Worm (Caenorhabditis elegans) whole organism, late embryonic: ENCODE data around the gene B0416.2.
A peak's percentile ranks its signal among the peaks of the same experiment; 100 is the strongest.

Experiments used
- C38D4.7 ChIP-seq: fragments of 200-800 bp; sonication (Bioruptor generic); optimal IDR thresholded peaks from 2 replicates; lab custom pipeline; 2018; ENCODE audit warnings: mild to moderate bottlenecking, missing genetic modification characterization, moderate library complexity, missing compliant biosample characterization
- K02D7.2 ChIP-seq: sonication (generic microtip); optimal IDR thresholded peaks from 2 replicates; lab custom pipeline; 2017; ENCODE audit warnings: mild to moderate bottlenecking, missing genetic modification characterization, missing compliant biosample characterization
- K09A11.1 ChIP-seq: sonication (generic microtip); optimal IDR thresholded peaks from 2 replicates; lab custom pipeline; 2017; ENCODE audit warnings: antibody characterized with exemption, mild to moderate bottlenecking, missing genetic modification characterization, missing compliant biosample characterization; ENCODE audit not compliant: insufficient read depth
- Y22D7AL.16 ChIP-seq: sonication (generic microtip); optimal IDR thresholded peaks from 2 replicates; lab custom pipeline; 2016; ENCODE audit warnings: missing genetic modification characterization, missing compliant biosample characterization
- ahr-1 ChIP-seq: sonication (generic microtip); optimal IDR thresholded peaks from 2 replicates; lab custom pipeline; 2016; ENCODE audit warnings: missing genetic modification characterization, missing compliant biosample characterization
- ama-1 ChIP-seq: fragments of 150-350 bp; optimal IDR thresholded peaks from 2 replicates; lab custom pipeline; 2014
- ceh-18 ChIP-seq: sonication (generic microtip); optimal IDR thresholded peaks from 2 replicates; lab custom pipeline; 2016; ENCODE audit warnings: missing genetic modification characterization, missing compliant biosample characterization
- ceh-19 ChIP-seq: fragments of 200-800 bp; sonication (Bioruptor generic); optimal IDR thresholded peaks from 2 replicates; lab custom pipeline; 2018; ENCODE audit warnings: mild to moderate bottlenecking, missing genetic modification characterization, missing compliant biosample characterization
- ceh-22 ChIP-seq: sonication (generic microtip); optimal IDR thresholded peaks from 2 replicates; lab custom pipeline; 2017; ENCODE audit warnings: missing biosample characterization, missing genetic modification characterization
- ceh-34 ChIP-seq: sonication (generic microtip); optimal IDR thresholded peaks from 2 replicates; lab custom pipeline; 2016; ENCODE audit warnings: mild to moderate bottlenecking, missing genetic modification characterization, missing compliant biosample characterization
- ceh-45 ChIP-seq: fragments of 200-800 bp; sonication (Bioruptor generic); IDR thresholded peaks from 2 replicates; pipeline ENCODE4 v1.3.6; 2022; ENCODE audit warnings: missing genetic modification reagents, missing genetic modification characterization, missing compliant biosample characterization
- ceh-48 ChIP-seq: sonication (generic microtip); optimal IDR thresholded peaks from 2 replicates; lab custom pipeline; 2016; ENCODE audit warnings: missing genetic modification characterization, inconsistent platforms, missing compliant biosample characterization
- che-1 ChIP-seq: sonication (generic microtip); optimal IDR thresholded peaks from 2 replicates; lab custom pipeline; 2016; ENCODE audit warnings: mild to moderate bottlenecking, missing genetic modification characterization, missing compliant biosample characterization
- dmd-4 ChIP-seq: sonication (generic microtip); optimal IDR thresholded peaks from 2 replicates; lab custom pipeline; 2016; ENCODE audit warnings: borderline replicate concordance, missing genetic modification characterization, missing compliant biosample characterization
- dve-1 ChIP-seq: sonication (generic microtip); optimal IDR thresholded peaks from 2 replicates; lab custom pipeline; 2017; ENCODE audit warnings: antibody characterized with exemption, mild to moderate bottlenecking, missing genetic modification characterization, missing compliant biosample characterization
- elt-2 ChIP-seq: sonication (generic microtip); optimal IDR thresholded peaks from 2 replicates; lab custom pipeline; 2016; ENCODE audit warnings: missing genetic modification reagents, missing genetic modification characterization, missing compliant biosample characterization
- elt-4 ChIP-seq: sonication (generic microtip); optimal IDR thresholded peaks from 2 replicates; lab custom pipeline; 2016; ENCODE audit warnings: missing genetic modification characterization, missing compliant biosample characterization
- eyg-1 ChIP-seq: sonication (generic microtip); optimal IDR thresholded peaks from 2 replicates; lab custom pipeline; 2016; ENCODE audit warnings: missing genotype, missing genetic modification characterization, missing compliant biosample characterization
- fkh-6 ChIP-seq: sonication (generic microtip); optimal IDR thresholded peaks from 2 replicates; lab custom pipeline; 2016; ENCODE audit warnings: missing genetic modification characterization, missing compliant biosample characterization
- gmeb-2 ChIP-seq: sonication (generic microtip); optimal IDR thresholded peaks from 2 replicates; lab custom pipeline; 2016; ENCODE audit warnings: missing genetic modification characterization, inconsistent platforms, missing compliant biosample characterization
- hlh-13 ChIP-seq: fragments of 200-800 bp; sonication (Bioruptor generic); optimal IDR thresholded peaks from 2 replicates; lab custom pipeline; 2018; ENCODE audit warnings: mild to moderate bottlenecking, missing genetic modification characterization, missing compliant biosample characterization
- hlh-30 ChIP-seq: sonication (generic microtip); optimal IDR thresholded peaks from 2 replicates; lab custom pipeline; 2017; ENCODE audit warnings: antibody characterized with exemption, missing genetic modification characterization, missing compliant biosample characterization; ENCODE audit not compliant: insufficient read depth
- hlh-8 ChIP-seq: sonication (generic microtip); optimal IDR thresholded peaks from 2 replicates; lab custom pipeline; 2016; ENCODE audit warnings: missing genotype, missing genetic modification characterization, missing compliant biosample characterization
- lim-6 ChIP-seq: sonication (generic microtip); optimal IDR thresholded peaks from 2 replicates; lab custom pipeline; 2016; ENCODE audit warnings: missing genetic modification characterization, missing compliant biosample characterization
- madf-2 ChIP-seq: sonication (generic microtip); optimal IDR thresholded peaks from 2 replicates; lab custom pipeline; 2017; ENCODE audit warnings: missing genetic modification characterization, missing compliant biosample characterization
- nfya-1 ChIP-seq: sonication (generic microtip); optimal IDR thresholded peaks from 2 replicates; lab custom pipeline; 2017; ENCODE audit warnings: missing genetic modification characterization, mild to moderate bottlenecking, missing compliant biosample characterization, antibody characterized with exemption, moderate library complexity
- nhr-11 ChIP-seq: fragments of 150-350 bp; optimal IDR thresholded peaks from 2 replicates; lab custom pipeline; 2014; ENCODE audit warnings: missing biosample characterization, missing genetic modification characterization
- nhr-232 ChIP-seq: sonication (generic microtip); optimal IDR thresholded peaks from 2 replicates; lab custom pipeline; 2016; ENCODE audit warnings: missing genetic modification characterization, missing compliant biosample characterization
- npax-4 ChIP-seq: sonication (generic microtip); optimal IDR thresholded peaks from 2 replicates; lab custom pipeline; 2016; ENCODE audit warnings: missing genetic modification characterization, missing compliant biosample characterization
- odd-2 ChIP-seq: sonication (generic microtip); optimal IDR thresholded peaks from 2 replicates; lab custom pipeline; 2017; ENCODE audit warnings: antibody characterized with exemption, mild to moderate bottlenecking, missing genetic modification characterization, missing compliant biosample characterization
- pag-3 ChIP-seq: sonication (generic microtip); optimal IDR thresholded peaks from 2 replicates; lab custom pipeline; 2016; ENCODE audit warnings: missing compliant biosample characterization, missing genetic modification characterization, borderline replicate concordance
- pat-9 ChIP-seq: fragments of 200-800 bp; sonication (Bioruptor generic); optimal IDR thresholded peaks from 2 replicates; lab custom pipeline; 2018; ENCODE audit warnings: mild to moderate bottlenecking, missing genetic modification characterization, moderate library complexity, missing compliant biosample characterization
- pax-1 ChIP-seq: fragments of 150-350 bp; optimal IDR thresholded peaks from 2 replicates; lab custom pipeline; 2014; ENCODE audit warnings: missing biosample characterization, missing genetic modification characterization
- pha-2 ChIP-seq: sonication (generic microtip); optimal IDR thresholded peaks from 2 replicates; lab custom pipeline; 2017; ENCODE audit warnings: mild to moderate bottlenecking, missing genetic modification characterization, missing compliant biosample characterization
- pha-4 ChIP-seq: fragments of 150-350 bp; optimal IDR thresholded peaks from 2 replicates; lab custom pipeline; 2018; ENCODE audit warnings: missing biosample characterization, missing genetic modification reagents, missing genetic modification characterization
- pqm-1 ChIP-seq: sonication (generic microtip); optimal IDR thresholded peaks from 2 replicates; lab custom pipeline; 2016; ENCODE audit warnings: missing genetic modification characterization, missing compliant biosample characterization
- pros-1 ChIP-seq: fragments of 150-350 bp; optimal IDR thresholded peaks from 2 replicates; lab custom pipeline; 2014; ENCODE audit warnings: missing biosample characterization, missing genetic modification reagents, missing genetic modification characterization
- ref-2 ChIP-seq: sonication (generic microtip); optimal IDR thresholded peaks from 2 replicates; lab custom pipeline; 2016; ENCODE audit warnings: missing genetic modification characterization, missing compliant biosample characterization
- rnt-1 ChIP-seq: sonication (generic microtip); optimal IDR thresholded peaks from 2 replicates; lab custom pipeline; 2016; ENCODE audit warnings: missing genetic modification characterization, missing compliant biosample characterization
- sdc-2 ChIP-seq: sonication (generic microtip); optimal IDR thresholded peaks from 2 replicates; lab custom pipeline; 2016; ENCODE audit warnings: missing genotype, missing genetic modification characterization, missing compliant biosample characterization
- sox-2 ChIP-seq: fragments of 200-800 bp; sonication (Bioruptor generic); IDR thresholded peaks from 2 replicates; pipeline ENCODE4 v1.3.6; 2022; ENCODE audit warnings: missing genetic modification reagents, missing genetic modification characterization, missing compliant biosample characterization
- tbx-2 ChIP-seq: sonication (generic microtip); optimal IDR thresholded peaks from 2 replicates; lab custom pipeline; 2016; ENCODE audit warnings: missing genetic modification characterization, missing compliant biosample characterization
- tbx-7 ChIP-seq: sonication (generic microtip); optimal IDR thresholded peaks from 2 replicates; lab custom pipeline; 2016; ENCODE audit warnings: missing genotype, missing genetic modification characterization, missing compliant biosample characterization
- unc-42 ChIP-seq: sonication (generic microtip); optimal IDR thresholded peaks from 2 replicates; lab custom pipeline; 2016; ENCODE audit warnings: missing genotype, missing genetic modification characterization, missing compliant biosample characterization
- unc-55 ChIP-seq: sonication (generic microtip); optimal IDR thresholded peaks from 2 replicates; lab custom pipeline; 2017; ENCODE audit warnings: missing biosample characterization, missing genetic modification reagents, missing genetic modification characterization
- unc-86 ChIP-seq: sonication (generic microtip); optimal IDR thresholded peaks from 2 replicates; lab custom pipeline; 2016; ENCODE audit warnings: missing genetic modification characterization, missing compliant biosample characterization
- zip-5 ChIP-seq: sonication (generic microtip); optimal IDR thresholded peaks from 2 replicates; lab custom pipeline; 2016; ENCODE audit warnings: missing genetic modification characterization, missing compliant biosample characterization

The B0416.2 gene

ce11 chrX:9296591-9296990 is 2.4 kb upstream of the B0416.2 start, which contains the start of gene gly-13 (continued):
- TF ChIP-seq ref-2 (tag; lab: Kevin White, UChicago) (peak; percentile 44), C38D4.7 (GFP tag; lab: Kevin White, UChicago) (peak; percentile 48), dve-1 (tag; lab: Kevin White, UChicago) (peak; percentile 2), odd-2 (tag; lab: Kevin White, UChicago) (peak; percentile 58), nhr-11 (tag; lab: Kevin White, UChicago) (no peak), zip-5 (tag; lab: Kevin White, UChicago) (peak; percentile 61), ceh-18 (tag; lab: Kevin White, UChicago) (no peak), che-1 (tag; lab: Kevin White, UChicago) (peak; percentile 63), ceh-22 (tag; lab: Kevin White, UChicago) (no peak), ceh-45 (GFP tag; lab: Robert Waterston, UW) (no peak), npax-4 (tag; lab: Kevin White, UChicago) (peak; percentile 39), pax-1 (tag; lab: Kevin White, UChicago) (no peak), hlh-8 (tag; lab: Kevin White, UChicago) (peak; percentile 57), gmeb-2 (tag; lab: Kevin White, UChicago) (peak; percentile 44), pag-3 (tag; lab: Kevin White, UChicago) (no peak), nhr-232 (peak; percentile 52), ama-1 (lab: Kevin White, UChicago) (no peak), K02D7.2 (tag; lab: Kevin White, UChicago) (no peak), unc-55 (no peak), dmd-4 (tag; lab: Kevin White, UChicago) (peak; percentile 26), pha-2 (tag; lab: Kevin White, UChicago) (peak; percentile 55), K09A11.1 (tag; lab: Kevin White, UChicago) (peak; percentile 88), elt-4 (tag; lab: Kevin White, UChicago) (no peak), unc-86 (peak; percentile 60), tbx-2 (tag; lab: Kevin White, UChicago) (peak; percentile 76)

DNA sequence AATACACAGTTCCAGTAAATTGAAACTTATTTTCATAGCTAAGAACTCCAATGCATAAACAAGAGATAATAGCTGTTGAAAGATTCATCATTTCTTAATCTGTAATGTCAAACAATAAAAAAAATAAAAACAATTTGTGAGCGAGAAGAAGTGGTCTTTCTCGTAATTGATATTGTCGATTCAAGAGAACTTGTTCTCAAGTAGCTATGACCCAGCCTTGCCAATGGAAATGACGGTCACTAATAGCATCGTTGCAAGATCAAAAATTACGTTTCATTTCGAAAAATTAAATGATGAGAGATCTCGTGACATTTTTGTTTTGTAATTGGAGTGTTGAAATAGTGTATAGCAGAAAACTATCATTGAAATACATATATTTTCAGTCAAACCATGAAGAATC is 1.1 kb upstream of the B0416.2 start, which contains the start of gene B0416.7:
Gene B0416.7 (minus strand): TSS at position 101 of the 400 bp plus-strand sequence.
- TF ChIP-seq odd-2 (tag; lab: Kevin White, UChicago): no peak
- TF ChIP-seq unc-42: no peak
- TF ChIP-seq pqm-1 (tag; lab: Kevin White, UChicago): no peak
- TF ChIP-seq C38D4.7 (GFP tag; lab: Kevin White, UChicago): no peak
- TF ChIP-seq sdc-2 (tag; lab: Kevin White, UChicago): no peak
- TF ChIP-seq K09A11.1 (tag; lab: Kevin White, UChicago): no peak
- no peak for TF ChIP-seq pha-2 (tag; lab: Kevin White, UChicago)
- TF ChIP-seq gmeb-2 (tag; lab: Kevin White, UChicago): no peak

DNA sequence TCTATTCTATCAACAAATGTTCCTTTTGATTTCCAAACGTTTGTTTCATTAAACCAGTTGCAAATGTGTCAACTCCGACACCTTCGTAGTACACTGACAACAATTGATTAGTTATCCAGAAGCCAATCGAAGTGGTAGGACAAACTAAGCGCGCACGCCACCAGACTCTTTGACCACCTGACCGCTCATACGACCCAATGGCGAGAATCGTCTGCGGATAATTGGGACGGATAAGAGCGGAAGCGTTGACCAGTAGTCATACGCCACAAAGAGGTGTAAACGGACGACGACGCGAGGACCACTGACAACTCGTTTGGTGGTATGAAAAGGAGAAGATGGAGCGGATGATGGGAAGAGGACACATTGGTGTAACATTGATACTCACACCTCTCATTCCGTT is 1.4 kb downstream of the B0416.2 start:
- no peak for TF ChIP-seq hlh-8 (tag; lab: Kevin White, UChicago)
- no peak for TF ChIP-seq Y22D7AL.16 (tag; lab: Kevin White, UChicago)
- no peak for TF ChIP-seq elt-2 (tag; lab: Kevin White, UChicago)
- peak; percentile 17 for TF ChIP-seq tbx-2 (tag; lab: Kevin White, UChicago)
- TF ChIP-seq ceh-18 (tag; lab: Kevin White, UChicago): no peak
- TF ChIP-seq lim-6 (tag; lab: Kevin White, UChicago): no peak
- no peak for TF ChIP-seq gmeb-2 (tag; lab: Kevin White, UChicago)
- TF ChIP-seq ceh-34 (tag; lab: Kevin White, UChicago): no peak
- TF ChIP-seq hlh-30 (tag; lab: Kevin White, UChicago): peak; percentile 26
- no peak for TF ChIP-seq nhr-232
- no peak for TF ChIP-seq pha-4 (tag; lab: Kevin White, UChicago)
- peak; percentile 19 for TF ChIP-seq nfya-1 (tag; lab: Kevin White, UChicago)
- no peak for TF ChIP-seq elt-4 (tag; lab: Kevin White, UChicago)
- TF ChIP-seq rnt-1 (tag; lab: Kevin White, UChicago): peak; percentile 39
- TF ChIP-seq ceh-19 (GFP tag; lab: Kevin White, UChicago): no peak
- TF ChIP-seq ref-2 (tag; lab: Kevin White, UChicago): no peak
- TF ChIP-seq madf-2 (tag; lab: Kevin White, UChicago): no peak
- peak; percentile 3 for TF ChIP-seq pat-9 (tag; lab: Kevin White, UChicago)
- no peak for TF ChIP-seq hlh-13
- no peak for TF ChIP-seq tbx-7
- TF ChIP-seq fkh-6 (tag; lab: Kevin White, UChicago): no peak
- peak; percentile 20 for TF ChIP-seq unc-55
- no peak for TF ChIP-seq sox-2
- no peak for TF ChIP-seq ahr-1 (tag; lab: Kevin White, UChicago)
- no peak for TF ChIP-seq pros-1
- TF ChIP-seq eyg-1: no peak
- no peak for TF ChIP-seq ceh-48
- TF ChIP-seq pag-3 (tag; lab: Kevin White, UChicago): no peak
- no peak for TF ChIP-seq npax-4 (tag; lab: Kevin White, UChicago)
